Fruit fly (Drosophila melanogaster) whole organism, wandering third instar larva: ENCODE results near the gene RPA2.

ENCODE experiments used
- CG9705 ChIP-seq: fragments of 200-800 bp; sonication (Bioruptor generic); optimal IDR thresholded peaks from 2 replicates; lab custom pipeline; 2018; ENCODE audit warnings: missing biosample characterization, mild to moderate bottlenecking, missing genetic modification characterization
- CrebA ChIP-seq: fragments of 200-800 bp; sonication (Bioruptor generic); optimal IDR thresholded peaks from 2 replicates; lab custom pipeline; 2016; ENCODE audit warnings: missing biosample characterization, mild to moderate bottlenecking, missing genetic modification characterization, borderline replicate concordance
- Dfd ChIP-seq: fragments of >200 bp; optimal IDR thresholded peaks from 2 replicates; lab custom pipeline; 2017; ENCODE audit warnings: missing biosample characterization, missing genetic modification characterization
- Dif ChIP-seq: fragments of 200-275, 200-300 bp; sonication (Bioruptor generic); optimal IDR thresholded peaks from 2 replicates; lab custom pipeline; 2018; ENCODE audit warnings: missing biosample characterization, missing genetic modification characterization; ENCODE audit not compliant: partially characterized antibody
- HLH106 ChIP-seq: fragments of 200-800 bp; optimal IDR thresholded peaks from 3 replicates; lab custom pipeline; 2019; ENCODE audit warnings: missing biosample characterization, mild to moderate bottlenecking, missing genetic modification characterization, moderate library complexity
- Hnf4 ChIP-seq: fragments of 200-800 bp; sonication (Bioruptor generic); optimal IDR thresholded peaks from 2 replicates; lab custom pipeline; 2016; ENCODE audit warnings: missing biosample characterization, mild to moderate bottlenecking, missing genetic modification characterization
- Jra ChIP-seq: sonication (Bioruptor generic); optimal IDR thresholded peaks from 2 replicates; lab custom pipeline; 2016; ENCODE audit warnings: missing biosample characterization, missing genetic modification characterization
- Mio ChIP-seq: sonication (Bioruptor generic); optimal IDR thresholded peaks from 2 replicates; lab custom pipeline; 2016; ENCODE audit warnings: missing biosample characterization, missing genetic modification characterization
- N ChIP-seq: fragments of >200 bp; optimal IDR thresholded peaks from 2 replicates; lab custom pipeline; 2018; ENCODE audit warnings: missing biosample characterization, missing external identifiers, missing genetic modification characterization
- OdsH ChIP-seq: fragments of 200-800 bp; sonication (Bioruptor generic); optimal IDR thresholded peaks from 2 replicates; lab custom pipeline; 2016; ENCODE audit warnings: missing biosample characterization, mild to moderate bottlenecking, missing genetic modification characterization
- Rel ChIP-seq, 2 experiments: fragments of 200-800 bp; sonication (Bioruptor generic) in 1 of 2; optimal IDR thresholded peaks; 2 replicates in 1 of 2; 3 replicates in 1 of 2; lab custom pipeline; 2016 to 2019; ENCODE audit warnings: mild to moderate bottlenecking in 2 of 2, missing biosample characterization in 2 of 2, missing genetic modification characterization in 2 of 2, moderate library complexity in 1 of 2
- Sp1 ChIP-seq: fragments of 200-800 bp; sonication (Bioruptor generic); optimal IDR thresholded peaks from 3 replicates; lab custom pipeline; 2019; ENCODE audit warnings: missing biosample characterization, mild to moderate bottlenecking, missing genetic modification characterization, moderate library complexity
- Vsx2 ChIP-seq: fragments of 200-300, 225-300 bp; sonication (Bioruptor generic); optimal IDR thresholded peaks from 2 replicates; lab custom pipeline; 2018; ENCODE audit warnings: missing biosample characterization, missing genetic modification characterization; ENCODE audit not compliant: partially characterized antibody
- br ChIP-seq: fragments of 200-800 bp; sonication (Bioruptor generic); optimal IDR thresholded peaks from 2 replicates; lab custom pipeline; 2016; ENCODE audit warnings: missing biosample characterization, missing genetic modification characterization
- brk ChIP-seq: fragments of 200-800 bp; sonication (Bioruptor generic); optimal IDR thresholded peaks from 2 replicates; lab custom pipeline; 2016; ENCODE audit warnings: missing biosample characterization, mild to moderate bottlenecking, missing genetic modification characterization
- dmrt93B ChIP-seq: fragments of 200-800 bp; sonication (Bioruptor generic); optimal IDR thresholded peaks from 2 replicates; lab custom pipeline; 2018; ENCODE audit warnings: missing biosample characterization, mild to moderate bottlenecking, missing genetic modification characterization
- ey ChIP-seq: fragments of 200-800 bp; sonication (Bioruptor generic); optimal IDR thresholded peaks from 2 replicates; lab custom pipeline; 2016; ENCODE audit warnings: missing biosample characterization, missing genetic modification characterization
- foxo ChIP-seq, 2 experiments: fragments of 200-800 bp; sonication (Bioruptor generic); optimal IDR thresholded peaks; 2 replicates in 1 of 2; 3 replicates in 1 of 2; lab custom pipeline; 2016 to 2017; ENCODE audit warnings: missing biosample characterization in 2 of 2, missing genetic modification characterization in 2 of 2
- fru ChIP-seq: fragments of 200-800 bp; sonication (Bioruptor generic); optimal IDR thresholded peaks from 3 replicates; lab custom pipeline; 2016; ENCODE audit warnings: missing biosample characterization, mild to moderate bottlenecking, missing genetic modification characterization
- h ChIP-seq: fragments of 200-800 bp; sonication (Bioruptor generic); optimal IDR thresholded peaks from 3 replicates; lab custom pipeline; 2016; ENCODE audit warnings: missing biosample characterization, mild to moderate bottlenecking, missing genetic modification characterization
- jim ChIP-seq: fragments of 175-275, 200-325 bp; sonication (Bioruptor generic); optimal IDR thresholded peaks from 2 replicates; lab custom pipeline; 2016; ENCODE audit warnings: missing biosample characterization, mild to moderate bottlenecking, missing genetic modification characterization
- lola ChIP-seq: fragments of >200 bp; optimal IDR thresholded peaks from 2 replicates; lab custom pipeline; 2017; ENCODE audit warnings: missing biosample characterization, missing genetic modification characterization
- pan ChIP-seq: fragments of >200 bp; optimal IDR thresholded peaks from 2 replicates; lab custom pipeline; 2017
- psq ChIP-seq: fragments of 200-800 bp; sonication (Bioruptor generic); optimal IDR thresholded peaks from 3 replicates; lab custom pipeline; 2017; ENCODE audit warnings: missing biosample characterization, mild to moderate bottlenecking, missing genetic modification characterization, moderate library complexity
- rgr ChIP-seq: fragments of 200-800 bp; sonication (Bioruptor generic); optimal IDR thresholded peaks from 3 replicates; lab custom pipeline; 2016; ENCODE audit warnings: missing biosample characterization, mild to moderate bottlenecking, missing genetic modification characterization
- sage ChIP-seq: fragments of 200-800 bp; sonication (Bioruptor generic); optimal IDR thresholded peaks from 2 replicates; lab custom pipeline; 2016; ENCODE audit warnings: missing biosample characterization, mild to moderate bottlenecking, missing genetic modification characterization
- sv ChIP-seq: fragments of 200-800 bp; sonication (Bioruptor generic); optimal IDR thresholded peaks from 3 replicates; lab custom pipeline; 2016; ENCODE audit warnings: missing biosample characterization, missing genetic modification characterization
- usp ChIP-seq: fragments of >200 bp; optimal IDR thresholded peaks from 2 replicates; lab custom pipeline; 2017; ENCODE audit warnings: missing biosample characterization, missing genetic modification characterization
- woc ChIP-seq: sonication (Bioruptor generic); optimal IDR thresholded peaks from 2 replicates; lab custom pipeline; 2016; ENCODE audit warnings: missing biosample characterization, mild to moderate bottlenecking, missing genetic modification characterization

RPA2 gene

DNA sequence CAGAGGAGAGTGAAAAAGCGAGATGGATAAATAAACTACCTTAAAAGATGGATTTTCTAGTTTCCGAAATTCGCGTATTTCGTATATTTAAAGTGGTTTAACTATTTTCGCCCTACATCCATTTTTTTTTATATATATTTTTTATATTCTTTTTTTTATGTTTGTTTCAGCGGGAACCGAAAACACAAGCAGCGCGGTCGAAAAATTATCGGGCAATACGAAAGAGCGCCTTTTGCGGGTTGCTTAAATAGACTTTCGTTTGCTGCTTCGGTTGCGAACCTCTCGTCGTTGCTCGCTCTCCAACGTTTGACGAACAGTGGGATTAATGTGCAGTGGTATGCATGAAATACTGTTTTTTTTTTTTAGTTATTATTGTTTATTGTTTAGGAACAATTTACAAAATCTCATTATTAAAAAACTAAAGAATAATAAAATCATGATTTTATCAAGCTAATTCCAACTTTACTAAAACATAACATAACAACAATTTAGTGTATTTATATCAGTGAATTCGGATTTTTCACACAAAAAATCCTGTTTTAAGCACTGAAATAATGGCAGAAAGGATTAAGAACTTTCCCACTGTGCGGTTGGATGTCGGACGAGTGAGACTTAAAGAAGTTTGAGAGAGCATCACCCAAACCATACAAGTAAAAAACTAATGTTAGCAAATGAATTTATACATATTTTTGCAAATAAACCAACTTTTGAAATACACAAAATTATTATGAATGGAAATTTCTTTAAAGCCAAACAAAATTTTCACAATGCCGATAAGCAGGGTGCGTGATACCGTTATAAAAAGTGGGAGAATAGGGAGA lies 8.5 kb downstream of the RPA2 start:
- TF ChIP-seq CrebA: no peak
- peak; percentile 56 for TF ChIP-seq OdsH (GFP tag; lab: Kevin White, UChicago)
- TF ChIP-seq jim (GFP tag; lab: Kevin White, UChicago): peak; percentile 51
- TF ChIP-seq usp: no peak
- TF ChIP-seq ey: peak; percentile 27
- peak; percentile 47 for TF ChIP-seq fru (GFP tag; lab: Kevin White, UChicago)
- peak; percentile 55 for TF ChIP-seq Sp1 (GFP tag; lab: Kevin White, UChicago)
- peak; percentile 29 for TF ChIP-seq Dif (GFP tag; lab: Kevin White, UChicago)
- no peak for TF ChIP-seq pan
- TF ChIP-seq Rel (GFP tag; optimal IDR thresholded peaks at IDR 0.05; lab: Kevin White, UChicago): no peak
- TF ChIP-seq Rel (tag; optimal IDR thresholded peaks at IDR 0.05; lab: Kevin White, UChicago): peak; percentile 2
- TF ChIP-seq sv: no peak
- TF ChIP-seq brk: peak; percentile 34
- TF ChIP-seq N (GFP tag; lab: Kevin White, UChicago): no peak
- peak; percentile 31 for TF ChIP-seq br (GFP tag; lab: Kevin White, UChicago)
- peak; percentile 47 for TF ChIP-seq rgr (GFP tag; lab: Kevin White, UChicago)
- peak in 1 of 2 experiments; percentile 70 for TF ChIP-seq foxo (GFP tag; optimal IDR thresholded peaks at IDR 0.05; lab: Kevin White, UChicago)
- TF ChIP-seq Jra (GFP tag; lab: Kevin White, UChicago): no peak
- peak; percentile 61 for TF ChIP-seq CG9705 (GFP tag; lab: Kevin White, UChicago)
- peak; percentile 52 for TF ChIP-seq h (GFP tag; lab: Kevin White, UChicago)
- peak; percentile 86 for TF ChIP-seq HLH106
- TF ChIP-seq dmrt93B (GFP tag; lab: Kevin White, UChicago): peak; percentile 47
- peak; percentile 41 for TF ChIP-seq woc (GFP tag; lab: Kevin White, UChicago)
- TF ChIP-seq psq: peak; percentile 34
- TF ChIP-seq, all 38 proteins: peak for 17

DNA sequence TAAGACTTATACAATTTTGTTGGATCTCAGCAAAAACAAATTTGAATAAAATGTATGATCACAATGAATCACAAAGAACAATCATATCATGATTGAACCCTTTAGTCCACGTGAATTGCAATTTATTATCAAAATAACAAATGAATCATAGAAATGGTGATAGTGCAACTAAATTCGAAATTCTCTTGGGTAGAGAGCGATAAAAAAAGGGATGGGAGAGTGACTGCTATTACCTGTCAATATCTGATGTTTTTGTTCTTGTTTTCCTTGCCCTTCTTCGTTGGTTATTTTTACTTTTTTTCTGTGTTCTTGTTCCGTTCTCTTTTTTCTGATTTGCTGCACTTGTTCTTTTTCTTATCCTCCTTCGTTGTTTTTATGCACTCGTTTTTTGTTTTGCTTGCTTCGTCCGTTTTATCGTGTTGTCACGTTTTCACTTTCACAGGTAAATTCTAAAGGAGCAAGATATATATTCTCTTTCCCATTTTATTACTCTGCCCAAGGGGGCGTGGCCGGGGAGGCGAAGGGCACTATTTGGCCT lies 9.2 kb downstream of the RPA2 start:
- TF ChIP-seq woc (GFP tag; lab: Kevin White, UChicago) (no peak), Rel (GFP tag; optimal IDR thresholded peaks at IDR 0.05; lab: Kevin White, UChicago) (no peak), Rel (tag; optimal IDR thresholded peaks at IDR 0.05; lab: Kevin White, UChicago) (no peak), Mio (no peak), CG9705 (GFP tag; lab: Kevin White, UChicago) (no peak), usp (no peak), pan (no peak), sage (GFP tag; lab: Kevin White, UChicago) (no peak), psq (peak; percentile 85)

DNA sequence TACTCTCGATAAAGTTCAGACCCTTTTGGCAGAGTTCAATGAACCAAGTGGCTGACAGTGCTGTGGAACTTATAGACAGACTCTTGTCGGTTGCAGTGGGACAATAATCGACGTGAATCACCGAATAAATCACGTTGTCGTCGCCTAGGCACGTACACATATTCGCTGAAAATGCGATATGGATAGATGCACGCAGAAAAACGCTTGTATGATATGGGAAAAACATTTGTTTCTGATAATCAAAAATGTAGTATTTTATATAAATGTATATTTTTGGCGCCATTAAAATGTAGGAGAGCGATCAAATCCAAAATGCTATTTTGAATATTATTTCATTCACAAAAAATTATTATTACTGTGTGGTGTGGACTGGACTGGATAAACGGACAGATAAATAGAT lies 10.7 kb downstream of the RPA2 start:
- TF ChIP-seq CrebA (no peak), rgr (GFP tag; lab: Kevin White, UChicago) (peak; percentile 71), sv (peak; percentile 8), sage (GFP tag; lab: Kevin White, UChicago) (no peak), Vsx2 (GFP tag; lab: Kevin White, UChicago) (no peak), brk (no peak), Dif (GFP tag; lab: Kevin White, UChicago) (no peak), Dfd (GFP tag; lab: Kevin White, UChicago) (no peak), fru (GFP tag; lab: Kevin White, UChicago) (peak; percentile 39), br (GFP tag; lab: Kevin White, UChicago) (peak; percentile 3), lola (no peak), psq (peak; percentile 21), dmrt93B (GFP tag; lab: Kevin White, UChicago) (peak; percentile 1), HLH106 (peak; percentile 10), ey (peak; percentile 7), Hnf4 (GFP tag; lab: Kevin White, UChicago) (peak; percentile 25), foxo (GFP tag; optimal IDR thresholded peaks at IDR 0.05; lab: Kevin White, UChicago) (peak in 1 of 2 experiments; percentile 51), OdsH (GFP tag; lab: Kevin White, UChicago) (peak; percentile 53), h (GFP tag; lab: Kevin White, UChicago) (peak; percentile 65)

DNA sequence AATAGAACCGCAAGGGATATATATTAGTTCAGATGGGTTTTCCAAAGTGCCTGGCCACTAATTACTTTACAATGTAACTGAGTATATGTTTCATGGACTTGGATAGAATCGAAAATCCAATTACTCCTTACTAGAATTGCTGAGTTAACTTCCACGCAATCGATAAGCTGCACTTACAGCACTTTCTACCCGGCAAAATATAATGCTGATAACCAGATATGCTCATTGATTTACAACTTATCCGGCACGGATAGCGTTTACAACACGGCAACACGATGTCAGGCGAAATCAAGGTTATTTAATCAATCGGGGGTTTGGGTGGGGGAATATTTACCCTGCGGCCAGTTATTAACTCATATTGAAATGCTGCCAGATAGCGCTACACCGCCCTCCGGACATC lies 12.4 kb downstream of the RPA2 start:
- TF ChIP-seq Hnf4 (GFP tag; lab: Kevin White, UChicago) (no peak), rgr (GFP tag; lab: Kevin White, UChicago) (no peak), pan (no peak), N (GFP tag; lab: Kevin White, UChicago) (no peak), CG9705 (GFP tag; lab: Kevin White, UChicago) (no peak), h (GFP tag; lab: Kevin White, UChicago) (no peak), usp (no peak), foxo (GFP tag; optimal IDR thresholded peaks at IDR 0.05; lab: Kevin White, UChicago) (no peak)
- TF ChIP-seq, all 38 proteins: peak for 0
